Fruit fly (Drosophila melanogaster) whole organism, embryonic: ENCODE results near the gene mRpL19.

ENCODE experiments used
- Atf-2 ChIP-seq: fragments of 200-800 bp; sonication (Bioruptor generic); optimal IDR thresholded peaks from 2 replicates; lab custom pipeline; 2016; ENCODE audit warnings: missing biosample characterization, missing genetic modification characterization
- Awh ChIP-seq: fragments of 200-800 bp; sonication (Bioruptor generic); IDR thresholded peaks from 2 replicates; pipeline ENCODE4, ENCODE4 v1.3.6; 2022; ENCODE audit warnings: missing biosample characterization, missing genetic modification characterization
- CG10321 ChIP-seq: fragments of 200-800 bp; sonication (Bioruptor generic); IDR thresholded peaks from 2 replicates; pipeline ENCODE4 v1.3.6; 2022; ENCODE audit warnings: missing biosample characterization, missing genetic modification characterization
- CG11085 ChIP-seq: fragments of 200-800 bp; sonication (Bioruptor generic); IDR thresholded peaks from 2 replicates; pipeline ENCODE4 v1.3.6; 2022; ENCODE audit warnings: missing biosample characterization, missing genetic modification characterization
- CG13287 ChIP-seq: fragments of 200-800 bp; sonication (Bioruptor generic); IDR thresholded peaks from 2 replicates; pipeline ENCODE4 v1.3.6; 2022; ENCODE audit warnings: missing biosample characterization, missing genetic modification characterization; ENCODE audit not compliant: partially characterized antibody
- CG16813 ChIP-seq: fragments of 200-800 bp; sonication (Bioruptor generic); IDR thresholded peaks from 3 replicates; pipeline ENCODE4 v1.3.6; 2022; ENCODE audit warnings: missing biosample characterization, missing genetic modification characterization; ENCODE audit not compliant: partially characterized antibody
- CG2129 ChIP-seq: fragments of 200-800 bp; sonication (Bioruptor generic); IDR thresholded peaks from 2 replicates; pipeline ENCODE4 v1.3.6; 2022; ENCODE audit warnings: missing biosample characterization, missing genetic modification characterization; ENCODE audit not compliant: partially characterized antibody
- CG32767 ChIP-seq: fragments of 200-800 bp; sonication (Bioruptor generic); IDR thresholded peaks from 2 replicates; pipeline ENCODE4 v1.3.6; 2022; ENCODE audit warnings: missing biosample characterization, missing genetic modification characterization
- CG3407 ChIP-seq: fragments of 200-800 bp; sonication (Bioruptor generic); optimal IDR thresholded peaks from 2 replicates; lab custom pipeline; 2018; ENCODE audit warnings: missing biosample characterization, mild to moderate bottlenecking, missing genetic modification characterization
- CG34224 ChIP-seq: fragments of 200-800 bp; sonication (Bioruptor generic); IDR thresholded peaks from 3 replicates; pipeline ENCODE4 v1.3.6; 2022; ENCODE audit warnings: missing biosample characterization, missing genetic modification characterization; ENCODE audit not compliant: partially characterized antibody
- CG3838 ChIP-seq: fragments of 200-800 bp; sonication (Bioruptor generic); optimal IDR thresholded peaks from 3 replicates; lab custom pipeline; 2016; ENCODE audit warnings: missing biosample characterization, missing genetic modification characterization
- CG4360 ChIP-seq: fragments of 200-800 bp; sonication (Bioruptor generic); IDR thresholded peaks from 2 replicates; pipeline ENCODE4 v1.3.6; 2022; ENCODE audit warnings: missing biosample characterization, missing genetic modification characterization
- CG4730 ChIP-seq: fragments of 200-800 bp; sonication (Bioruptor generic); IDR thresholded peaks from 2 replicates; pipeline ENCODE4 v1.3.6; 2022; ENCODE audit warnings: missing biosample characterization, missing genetic modification characterization
- CG4854 ChIP-seq: fragments of 200-800 bp; sonication (Bioruptor generic); optimal IDR thresholded peaks from 2 replicates; lab custom pipeline; 2016; ENCODE audit warnings: missing biosample characterization, missing genetic modification characterization, inconsistent platforms
- CG6272 ChIP-seq: fragments of 200-800 bp; sonication (Bioruptor generic); IDR thresholded peaks from 2 replicates; pipeline ENCODE4 v1.3.6; 2022; ENCODE audit warnings: missing biosample characterization, missing genetic modification characterization
- CG7987 ChIP-seq: fragments of 200-800 bp; sonication (Bioruptor generic); optimal IDR thresholded peaks from 2 replicates; lab custom pipeline; 2018; ENCODE audit warnings: missing biosample characterization, mild to moderate bottlenecking, missing genetic modification characterization, moderate library complexity
- HLHmδ ChIP-seq: fragments of 200-800 bp; sonication (Bioruptor generic); optimal IDR thresholded peaks from 2 replicates; lab custom pipeline; 2018; ENCODE audit warnings: missing biosample characterization, mild to moderate bottlenecking, missing genetic modification characterization, moderate library complexity
- Mrtf ChIP-seq: fragments of 200-800 bp; sonication (Bioruptor generic); IDR thresholded peaks from 3 replicates; pipeline ENCODE4 v1.3.6; 2022; ENCODE audit warnings: missing biosample characterization, missing genetic modification characterization
- Oaz ChIP-seq: fragments of 200-800 bp; sonication (Bioruptor generic); IDR thresholded peaks from 2 replicates; pipeline ENCODE4 v1.3.6; 2022; ENCODE audit warnings: missing biosample characterization, missing genetic modification characterization
- Rfx ChIP-seq: fragments of 200-800 bp; sonication (Bioruptor generic); IDR thresholded peaks from 2 replicates; pipeline ENCODE4 v1.3.6; 2022; ENCODE audit warnings: missing biosample characterization, missing genetic modification characterization
- Sry-δ ChIP-seq: fragments of 200-800 bp; sonication (Bioruptor generic); optimal IDR thresholded peaks from 2 replicates; lab custom pipeline; 2016; ENCODE audit warnings: missing biosample characterization, missing genetic modification characterization
- Trl ChIP-seq, 3 experiments: fragments of >200 bp in 2 of 3; fragments of 200-800 bp in 1 of 3; sonication (Bioruptor generic) in 1 of 3; optimal IDR thresholded peaks; 2 replicates in 1 of 3; 3 replicates in 2 of 3; lab custom pipeline; 2016 to 2017; ENCODE audit warnings: missing biosample characterization in 1 of 3, missing genetic modification characterization in 1 of 3
- bbx ChIP-seq: fragments of 200-800 bp; sonication (Bioruptor generic); IDR thresholded peaks from 2 replicates; pipeline ENCODE4 v1.3.6; 2022; ENCODE audit warnings: missing biosample characterization, missing genetic modification characterization; ENCODE audit not compliant: partially characterized antibody
- bowl ChIP-seq: fragments of 200-800 bp; sonication (Bioruptor generic); IDR thresholded peaks from 2 replicates; pipeline ENCODE4 v1.3.6; 2022; ENCODE audit warnings: missing biosample characterization, missing genetic modification characterization
- cas ChIP-seq: fragments of 200-800 bp; sonication (Bioruptor generic); IDR thresholded peaks from 2 replicates; pipeline ENCODE4 v1.3.6; 2022; ENCODE audit warnings: missing biosample characterization, missing genetic modification characterization
- caup ChIP-seq: fragments of 200-800 bp; sonication (Bioruptor generic); optimal IDR thresholded peaks from 3 replicates; lab custom pipeline; 2017; ENCODE audit warnings: missing biosample characterization, mild to moderate bottlenecking, missing genetic modification characterization, moderate library complexity; ENCODE audit not compliant: severe bottlenecking
- chif ChIP-seq, 2 experiments: fragments of 200-800 bp; sonication (Bioruptor generic); optimal IDR thresholded peaks; 3 replicates each; lab custom pipeline; 2016; ENCODE audit warnings: missing biosample characterization in 2 of 2, missing genetic modification characterization in 2 of 2
- chinmo ChIP-seq: fragments of 200-800 bp; sonication (Bioruptor generic); IDR thresholded peaks from 4 replicates; pipeline ENCODE4 v1.3.6; 2022; ENCODE audit warnings: missing biosample characterization, missing genetic modification characterization; ENCODE audit not compliant: partially characterized antibody
- ci ChIP-seq: fragments of 200-800 bp; sonication (Bioruptor generic); IDR thresholded peaks from 3 replicates; pipeline ENCODE4 v1.3.6; 2022; ENCODE audit warnings: missing biosample characterization, missing genetic modification characterization
- cwo ChIP-seq: fragments of 200-800 bp; sonication (Bioruptor generic); optimal IDR thresholded peaks from 3 replicates; lab custom pipeline; 2017; ENCODE audit warnings: missing biosample characterization, missing genetic modification characterization, mild to moderate bottlenecking, moderate library complexity, missing genetic modification reagents
- eve ChIP-seq, 2 experiments: fragments of >200 bp; optimal IDR thresholded peaks; 2 replicates each; lab custom pipeline; 2017; ENCODE audit warnings: missing biosample characterization in 2 of 2, missing genetic modification characterization in 2 of 2
- jing ChIP-seq: fragments of 200-800 bp; sonication (Bioruptor generic); optimal IDR thresholded peaks from 2 replicates; lab custom pipeline; 2018; ENCODE audit warnings: missing biosample characterization, mild to moderate bottlenecking, missing genetic modification characterization
- ken ChIP-seq: fragments of 200-800 bp; sonication (Bioruptor generic); IDR thresholded peaks from 3 replicates; pipeline ENCODE4 v1.3.6; 2022; ENCODE audit warnings: missing biosample characterization, missing genetic modification characterization
- mirr ChIP-seq: fragments of 200-800 bp; sonication (Bioruptor generic); optimal IDR thresholded peaks from 3 replicates; lab custom pipeline; 2018; ENCODE audit warnings: missing biosample characterization, mild to moderate bottlenecking, missing genetic modification characterization
- mld ChIP-seq: fragments of 200-800 bp; sonication (Bioruptor generic); IDR thresholded peaks from 3 replicates; pipeline ENCODE4 v1.3.6; 2022; ENCODE audit warnings: missing biosample characterization, missing genetic modification characterization; ENCODE audit not compliant: partially characterized antibody
- oc ChIP-seq: fragments of 200-800 bp; sonication (Bioruptor generic); optimal IDR thresholded peaks from 2 replicates; lab custom pipeline; 2018; ENCODE audit warnings: missing biosample characterization, mild to moderate bottlenecking, missing genetic modification characterization, moderate library complexity
- pan ChIP-seq, 4 experiments: fragments of >200 bp in 3 of 4; fragments of 200-800 bp in 1 of 4; sonication (Bioruptor generic) in 1 of 4; optimal IDR thresholded peaks in 3 of 4; IDR thresholded peaks in 1 of 4; 2 replicates each; pipeline versions ENCODE4 v1.3.6 to Lab custom; 2017 to 2022; ENCODE audit warnings: missing biosample characterization in 2 of 4, missing genetic modification characterization in 2 of 4, mixed read lengths in 1 of 4
- prd ChIP-seq, 3 experiments: fragments of >200 bp in 2 of 3; fragments of 200-800 bp in 1 of 3; sonication (Bioruptor generic) in 1 of 3; optimal IDR thresholded peaks in 2 of 3; IDR thresholded peaks in 1 of 3; 2 replicates in 2 of 3; 3 replicates in 1 of 3; pipeline versions ENCODE4 v1.3.6 to Lab custom; 2017 to 2022; ENCODE audit warnings: missing biosample characterization in 1 of 3, missing genetic modification characterization in 1 of 3
- ranshi ChIP-seq: fragments of 200-800 bp; sonication (Bioruptor generic); IDR thresholded peaks from 2 replicates; pipeline ENCODE4 v1.3.6; 2022; ENCODE audit warnings: missing biosample characterization, missing genetic modification characterization
- sim ChIP-seq: fragments of 200-800 bp; sonication (Bioruptor generic); IDR thresholded peaks from 2 replicates; pipeline ENCODE4 v1.3.6; 2022; ENCODE audit warnings: missing biosample characterization, missing genetic modification characterization
- slbo ChIP-seq: fragments of 200-800 bp; sonication (Bioruptor generic); IDR thresholded peaks from 2 replicates; pipeline ENCODE4 v1.3.6; 2022; ENCODE audit warnings: missing biosample characterization, missing genetic modification characterization
- slou ChIP-seq: fragments of 200-800 bp; sonication (Bioruptor generic); optimal IDR thresholded peaks from 3 replicates; lab custom pipeline; 2016; ENCODE audit warnings: missing biosample characterization, missing genetic modification characterization
- slp2 ChIP-seq: fragments of 200-800 bp; sonication (Bioruptor generic); optimal IDR thresholded peaks from 2 replicates; lab custom pipeline; 2016; ENCODE audit warnings: missing biosample characterization, missing genetic modification characterization
- sr ChIP-seq: fragments of 200-800 bp; sonication (Bioruptor generic); IDR thresholded peaks from 3 replicates; pipeline ENCODE4 v1.3.6; 2022; ENCODE audit warnings: missing biosample characterization, missing genetic modification characterization
- tna ChIP-seq: fragments of 200-800 bp; sonication (Bioruptor generic); IDR thresholded peaks from 2 replicates; pipeline ENCODE4 v1.3.6; 2022; ENCODE audit warnings: missing biosample characterization, missing genetic modification characterization; ENCODE audit not compliant: partially characterized antibody
- tup ChIP-seq: fragments of 200-800 bp; sonication (Bioruptor generic); optimal IDR thresholded peaks from 2 replicates; lab custom pipeline; 2016; ENCODE audit warnings: missing biosample characterization, mild to moderate bottlenecking, missing genetic modification characterization, moderate library complexity
- vvl ChIP-seq: fragments of 200-800 bp; sonication (Bioruptor generic); IDR thresholded peaks from 2 replicates; pipeline ENCODE4 v1.3.6; 2022; ENCODE audit warnings: missing biosample characterization, missing genetic modification characterization

Gene mRpL19

dm6 chr3R:8658688-8659087 is 15.2 kb upstream of the mRpL19 start (continued):
- no peak for TF ChIP-seq chif (GFP tag; optimal IDR thresholded peaks at IDR 0.05; lab: Kevin White, UChicago)
- TF ChIP-seq eve (GFP tag; optimal IDR thresholded peaks at IDR 0.05; lab: Kevin White, UChicago): no peak
- TF ChIP-seq mirr: no peak
- TF ChIP-seq bowl (GFP tag; lab: Robert Waterston, UW): peak; percentile 16; the same call in 1 of the 2 replicates
- no peak for TF ChIP-seq slbo (GFP tag; lab: Robert Waterston, UW)
- 0 out of 2 replicates have a peak, but pooled peaks have one; percentile 11 for TF ChIP-seq CG32767 (GFP tag; lab: Robert Waterston, UW)
- TF ChIP-seq Trl (optimal IDR thresholded peaks at IDR 0.05; lab: Kevin White, UChicago): peak; percentile 71 to 80
- TF ChIP-seq Trl (GFP tag; optimal IDR thresholded peaks at IDR 0.05; lab: Kevin White, UChicago): no peak
- TF ChIP-seq ranshi (GFP tag; lab: Robert Waterston, UW): no peak
- TF ChIP-seq Rfx (GFP tag; lab: Robert Waterston, UW): peak; percentile 4; the same call in 1 of the 2 replicates
- TF ChIP-seq Awh (GFP tag; lab: Robert Waterston, UW): no peak
- no peak for TF ChIP-seq sim (GFP tag; lab: Robert Waterston, UW)
- TF ChIP-seq vvl (GFP tag; lab: Robert Waterston, UW): 0 out of 2 replicates have a peak, but pooled peaks have one; percentile 12
- TF ChIP-seq CG34224 (GFP tag; lab: Robert Waterston, UW): peak; percentile 22; the same call in 1 of the 3 replicates
- TF ChIP-seq CG3407 (GFP tag; lab: Kevin White, UChicago): no peak
- 0 out of 3 replicates have a peak, but pooled peaks have one; percentile 33 for TF ChIP-seq sr (GFP tag; lab: Robert Waterston, UW)
- no peak for TF ChIP-seq CG7987 (GFP tag; lab: Kevin White, UChicago)
- TF ChIP-seq CG4360 (GFP tag; lab: Robert Waterston, UW): 0 out of 2 replicates have a peak, but pooled peaks have one; percentile 43
- 0 out of 3 replicates have a peak, but pooled peaks have one; percentile 7 for TF ChIP-seq CG16813
- peak; percentile 30; the same call in 1 of the 3 replicates for TF ChIP-seq ci
- TF ChIP-seq cas: no peak
- no peak for TF ChIP-seq Sry-δ
- no peak for TF ChIP-seq slp2 (GFP tag; lab: Kevin White, UChicago)
- peak; percentile 13; the same call in 1 of the 2 replicates for TF ChIP-seq CG10321 (GFP tag; lab: Robert Waterston, UW)
- TF ChIP-seq CG13287 (GFP tag; lab: Robert Waterston, UW): peak; percentile 22; the same call in 1 of the 2 replicates
- no peak for TF ChIP-seq cwo (GFP tag; lab: Kevin White, UChicago)
- TF ChIP-seq chinmo (GFP tag; lab: Robert Waterston, UW): 0 out of 4 replicates have a peak, but pooled peaks have one; percentile 27

DNA sequence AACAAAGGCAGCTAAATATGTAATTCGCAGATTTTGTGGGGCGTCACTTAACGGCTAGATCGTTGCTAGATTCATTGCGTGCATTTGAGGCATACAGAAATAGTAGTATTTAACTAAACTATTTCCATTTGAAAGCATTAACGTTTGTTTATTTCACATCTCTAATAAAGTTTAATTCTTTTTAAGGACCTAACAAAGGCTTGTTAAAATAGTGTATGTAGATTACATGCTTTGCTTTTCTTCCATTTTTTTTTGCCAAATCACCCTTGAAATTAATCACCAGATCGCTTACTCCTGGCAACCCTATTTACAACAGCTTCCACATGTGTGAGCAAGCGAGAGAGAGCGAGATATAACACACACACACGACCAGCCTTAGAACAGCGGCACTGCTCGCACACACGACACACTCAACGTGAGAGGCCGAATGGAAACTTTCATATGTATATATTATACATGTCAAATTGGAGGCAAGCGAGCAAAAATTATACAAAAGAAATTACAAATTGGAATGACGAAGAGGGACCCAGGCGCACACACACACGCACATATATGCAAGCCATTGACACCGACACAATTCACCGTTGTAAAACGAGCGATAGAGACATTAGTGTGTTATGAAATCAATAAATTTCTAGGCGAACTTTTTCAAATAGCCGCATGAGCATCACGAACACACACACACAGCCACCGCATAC is 14.6 kb upstream of the mRpL19 start:
- no peak for TF ChIP-seq jing
- no peak for TF ChIP-seq CG11085 (GFP tag; lab: Robert Waterston, UW)
- TF ChIP-seq tup (GFP tag; lab: Kevin White, UChicago): no peak
- TF ChIP-seq Oaz (GFP tag; lab: Robert Waterston, UW): no peak
- TF ChIP-seq ken (GFP tag; lab: Robert Waterston, UW): 0 out of 3 replicates have a peak, but pooled peaks have one; percentile 18
- TF ChIP-seq prd (optimal IDR thresholded peaks at IDR 0.05; lab: Kevin White, UChicago): no peak
- peak; percentile 52; the same call in 2 of the 3 replicates for TF ChIP-seq prd (GFP tag; IDR thresholded peaks at IDR 0.05; lab: Robert Waterston, UW)
- TF ChIP-seq slou: peak; percentile 32
- TF ChIP-seq CG6272: no peak
- no peak for TF ChIP-seq CG2129
- TF ChIP-seq Atf-2 (GFP tag; lab: Kevin White, UChicago): no peak
- TF ChIP-seq mld (GFP tag; lab: Robert Waterston, UW): no peak
- no peak for TF ChIP-seq Mrtf (GFP tag; lab: Robert Waterston, UW)
- peak; percentile 37 for TF ChIP-seq CG3838 (GFP tag; lab: Kevin White, UChicago)
- TF ChIP-seq tna (GFP tag; lab: Robert Waterston, UW): no peak
- peak; percentile 65 for TF ChIP-seq caup (GFP tag; lab: Kevin White, UChicago)
- TF ChIP-seq bbx (GFP tag; lab: Robert Waterston, UW): no peak
- TF ChIP-seq oc (tag; lab: Kevin White, UChicago): peak; percentile 73
- no peak for TF ChIP-seq HLHmδ (GFP tag; lab: Kevin White, UChicago)
- no peak for TF ChIP-seq CG4730 (GFP tag; lab: Robert Waterston, UW)
- TF ChIP-seq slp2 (GFP tag; lab: Kevin White, UChicago): no peak
- TF ChIP-seq CG4854 (GFP tag; lab: Kevin White, UChicago): no peak
- TF ChIP-seq pan (optimal IDR thresholded peaks at IDR 0.05; lab: Kevin White, UChicago): no peak
- no peak for TF ChIP-seq pan (GFP tag; optimal IDR thresholded peaks at IDR 0.05 in 1 of 2, IDR thresholded peaks at IDR 0.05 in 1 of 2)
